Worm (Caenorhabditis elegans) whole organism, L3 larva: ENCODE results near the gene psf-1.

ENCODE experiments used
- R02D3.7 ChIP-seq: fragments of 150-350 bp; optimal IDR thresholded peaks from 2 replicates; lab custom pipeline; 2014; ENCODE audit warnings: missing biosample characterization, missing genetic modification characterization
- ZK546.5 ChIP-seq: sonication (generic microtip); optimal IDR thresholded peaks from 2 replicates; lab custom pipeline; 2017; ENCODE audit warnings: missing biosample characterization, missing genetic modification characterization
- aly-2 ChIP-seq: fragments of 150-350 bp; optimal IDR thresholded peaks from 2 replicates; lab custom pipeline; 2014; ENCODE audit warnings: missing biosample characterization, missing genetic modification characterization
- ama-1 ChIP-seq: fragments of 150-350 bp; optimal IDR thresholded peaks from 2 replicates; lab custom pipeline; 2018
- ceh-16 ChIP-seq: sonication (generic microtip); optimal IDR thresholded peaks from 2 replicates; lab custom pipeline; 2017; ENCODE audit warnings: missing biosample characterization, missing genetic modification characterization
- ceh-28 ChIP-seq: fragments of 150-350 bp; optimal IDR thresholded peaks from 2 replicates; lab custom pipeline; 2014; ENCODE audit warnings: missing biosample characterization, missing genetic modification reagents, missing genetic modification characterization
- ceh-82 ChIP-seq: fragments of 150-350 bp; optimal IDR thresholded peaks from 2 replicates; lab custom pipeline; 2014; ENCODE audit warnings: missing biosample characterization, missing genetic modification characterization
- ceh-9 ChIP-seq: sonication (generic microtip); optimal IDR thresholded peaks from 2 replicates; lab custom pipeline; 2018; ENCODE audit warnings: missing biosample characterization, missing genetic modification characterization
- daf-12 ChIP-seq: fragments of 150-350 bp; optimal IDR thresholded peaks from 2 replicates; lab custom pipeline; 2014; ENCODE audit warnings: missing biosample characterization, missing genetic modification reagents, missing genetic modification characterization
- egl-27 ChIP-seq: sonication (generic microtip); optimal IDR thresholded peaks from 4 replicates; lab custom pipeline; 2017; ENCODE audit warnings: missing biosample characterization, missing genetic modification reagents, missing genetic modification characterization
- egl-5 ChIP-seq: fragments of 150-350 bp; optimal IDR thresholded peaks from 2 replicates; lab custom pipeline; 2017; ENCODE audit warnings: missing biosample characterization, missing genetic modification reagents, missing genetic modification characterization, inconsistent platforms
- elt-1 ChIP-seq: fragments of 150-350 bp; optimal IDR thresholded peaks from 2 replicates; lab custom pipeline; 2014; ENCODE audit warnings: missing biosample characterization, missing genetic modification characterization
- elt-2 ChIP-seq: sonication (generic microtip); optimal IDR thresholded peaks from 2 replicates; lab custom pipeline; 2016; ENCODE audit warnings: missing genetic modification reagents, mild to moderate bottlenecking, missing genetic modification characterization, missing compliant biosample characterization
- elt-3 ChIP-seq, 3 experiments: fragments of 150-350 bp in 1 of 3; sonication (generic microtip) in 2 of 3; optimal IDR thresholded peaks; 2 replicates in 2 of 3; 4 replicates in 1 of 3; lab custom pipeline; 2014 to 2017; ENCODE audit warnings: missing biosample characterization in 3 of 3, missing genetic modification characterization in 3 of 3
- eor-1 ChIP-seq, 2 experiments: fragments of 150-350 bp; optimal IDR thresholded peaks; 2 replicates each; lab custom pipeline; 2014 to 2018; ENCODE audit warnings: missing biosample characterization in 2 of 2, missing genetic modification characterization in 2 of 2
- fkh-10 ChIP-seq: sonication (generic microtip); optimal IDR thresholded peaks from 2 replicates; lab custom pipeline; 2017; ENCODE audit warnings: missing biosample characterization, missing genetic modification reagents, missing genetic modification characterization
- fkh-2 ChIP-seq: fragments of 150-350 bp; optimal IDR thresholded peaks from 2 replicates; lab custom pipeline; 2014; ENCODE audit warnings: missing biosample characterization, missing genetic modification reagents, missing genetic modification characterization
- fos-1 ChIP-seq: fragments of 150-350 bp; optimal IDR thresholded peaks from 2 replicates; lab custom pipeline; 2014; ENCODE audit warnings: missing biosample characterization, missing genetic modification characterization
- hmg-11 ChIP-seq: sonication (generic microtip); optimal IDR thresholded peaks from 2 replicates; lab custom pipeline; 2016; ENCODE audit warnings: missing genetic modification characterization, missing compliant biosample characterization
- jun-1 ChIP-seq: fragments of 150-350 bp; optimal IDR thresholded peaks from 2 replicates; lab custom pipeline; 2014; ENCODE audit warnings: missing biosample characterization, missing genetic modification reagents, missing genetic modification characterization
- lin-15B ChIP-seq: fragments of 150-350 bp; optimal IDR thresholded peaks from 2 replicates; lab custom pipeline; 2014; ENCODE audit warnings: missing biosample characterization, missing genetic modification characterization
- lin-39 ChIP-seq: fragments of 150-350 bp; optimal IDR thresholded peaks from 2 replicates; lab custom pipeline; 2018; ENCODE audit warnings: missing biosample characterization, missing genetic modification reagents, missing genetic modification characterization
- lsy-12 ChIP-seq: sonication (generic microtip); optimal IDR thresholded peaks from 2 replicates; lab custom pipeline; 2016; ENCODE audit warnings: mild to moderate bottlenecking, missing genetic modification characterization, missing compliant biosample characterization
- mdl-1 ChIP-seq: fragments of 150-350 bp; optimal IDR thresholded peaks from 2 replicates; lab custom pipeline; 2014; ENCODE audit warnings: missing biosample characterization, missing genetic modification characterization
- mml-1 ChIP-seq: fragments of 150-350 bp; sonication (generic microtip); optimal IDR thresholded peaks from 3 replicates; lab custom pipeline; 2014; ENCODE audit warnings: missing biosample characterization, missing genetic modification characterization
- nfya-1 ChIP-seq: sonication (generic microtip); optimal IDR thresholded peaks from 2 replicates; lab custom pipeline; 2017; ENCODE audit warnings: missing genetic modification characterization, mild to moderate bottlenecking, missing compliant biosample characterization, antibody characterized with exemption, moderate library complexity; ENCODE audit not compliant: insufficient read depth
- nhr-11 ChIP-seq: fragments of 150-350 bp; optimal IDR thresholded peaks from 2 replicates; lab custom pipeline; 2014; ENCODE audit warnings: missing biosample characterization, missing genetic modification characterization
- nhr-12 ChIP-seq: fragments of 150-350 bp; optimal IDR thresholded peaks from 2 replicates; lab custom pipeline; 2014; ENCODE audit warnings: missing biosample characterization, missing genetic modification characterization
- nhr-23 ChIP-seq: fragments of 150-350 bp; optimal IDR thresholded peaks from 2 replicates; lab custom pipeline; 2014; ENCODE audit warnings: missing biosample characterization, missing genetic modification reagents, missing genetic modification characterization
- nhr-237 ChIP-seq: fragments of 150-350 bp; optimal IDR thresholded peaks from 2 replicates; lab custom pipeline; 2014; ENCODE audit warnings: missing biosample characterization, missing genetic modification characterization
- nhr-25 ChIP-seq: sonication (generic microtip); optimal IDR thresholded peaks from 2 replicates; lab custom pipeline; 2017; ENCODE audit warnings: missing biosample characterization, missing genetic modification characterization
- nhr-28 ChIP-seq: fragments of 150-350 bp; optimal IDR thresholded peaks from 2 replicates; lab custom pipeline; 2014; ENCODE audit warnings: missing biosample characterization, missing genetic modification characterization
- nhr-43 ChIP-seq: sonication (generic microtip); optimal IDR thresholded peaks from 2 replicates; lab custom pipeline; 2016; ENCODE audit warnings: mild to moderate bottlenecking, missing genetic modification characterization, missing compliant biosample characterization; ENCODE audit not compliant: poor library complexity, severe bottlenecking
- nhr-67 ChIP-seq: fragments of 150-350 bp; optimal IDR thresholded peaks from 2 replicates; lab custom pipeline; 2014; ENCODE audit warnings: missing biosample characterization, missing genetic modification characterization
- nhr-76 ChIP-seq: fragments of 150-350 bp; sonication (generic microtip); optimal IDR thresholded peaks from 5 replicates; lab custom pipeline; 2014; ENCODE audit warnings: missing biosample characterization, missing genetic modification characterization
- nhr-77 ChIP-seq: fragments of 150-350 bp; optimal IDR thresholded peaks from 2 replicates; lab custom pipeline; 2014; ENCODE audit warnings: missing biosample characterization, missing genetic modification characterization
- pha-4 ChIP-seq: fragments of 150-350 bp; optimal IDR thresholded peaks from 2 replicates; lab custom pipeline; 2014; ENCODE audit warnings: missing biosample characterization, missing genetic modification reagents, missing genetic modification characterization
- pqm-1 ChIP-seq: fragments of 150-350 bp; optimal IDR thresholded peaks from 2 replicates; lab custom pipeline; 2017; ENCODE audit warnings: missing biosample characterization, missing genetic modification characterization, inconsistent platforms
- sea-2 ChIP-seq: fragments of 150-350 bp; sonication (generic microtip); optimal IDR thresholded peaks from 4 replicates; lab custom pipeline; 2014; ENCODE audit warnings: missing biosample characterization, missing genetic modification reagents, missing genetic modification characterization
- skn-1 ChIP-seq: fragments of 150-350 bp; optimal IDR thresholded peaks from 2 replicates; lab custom pipeline; 2014; ENCODE audit warnings: missing biosample characterization, missing genetic modification characterization
- snpc-4 ChIP-seq: fragments of 150-350 bp; optimal IDR thresholded peaks from 2 replicates; lab custom pipeline; 2014; ENCODE audit warnings: missing biosample characterization, missing genetic modification characterization
- tbx-2 ChIP-seq: sonication (generic microtip); optimal IDR thresholded peaks from 2 replicates; lab custom pipeline; 2016; ENCODE audit warnings: mild to moderate bottlenecking, missing genetic modification characterization, missing compliant biosample characterization
- unc-39 ChIP-seq: sonication (generic microtip); optimal IDR thresholded peaks from 4 replicates; lab custom pipeline; 2017; ENCODE audit warnings: missing biosample characterization, missing genetic modification characterization
- unc-62 ChIP-seq: fragments of 150-350 bp; sonication (generic microtip); optimal IDR thresholded peaks from 4 replicates; lab custom pipeline; 2014; ENCODE audit warnings: missing biosample characterization, missing genetic modification reagents, missing genetic modification characterization
- zag-1 ChIP-seq: fragments of 150-350 bp; optimal IDR thresholded peaks from 2 replicates; lab custom pipeline; 2014; ENCODE audit warnings: missing biosample characterization, missing genetic modification characterization
- ztf-11 ChIP-seq: fragments of 150-350 bp; optimal IDR thresholded peaks from 2 replicates; lab custom pipeline; 2014; ENCODE audit warnings: missing biosample characterization, missing genetic modification characterization
- ztf-4 ChIP-seq: fragments of 150-350 bp; optimal IDR thresholded peaks from 2 replicates; lab custom pipeline; 2014; ENCODE audit warnings: missing biosample characterization, missing genetic modification characterization

Gene psf-1

DNA sequence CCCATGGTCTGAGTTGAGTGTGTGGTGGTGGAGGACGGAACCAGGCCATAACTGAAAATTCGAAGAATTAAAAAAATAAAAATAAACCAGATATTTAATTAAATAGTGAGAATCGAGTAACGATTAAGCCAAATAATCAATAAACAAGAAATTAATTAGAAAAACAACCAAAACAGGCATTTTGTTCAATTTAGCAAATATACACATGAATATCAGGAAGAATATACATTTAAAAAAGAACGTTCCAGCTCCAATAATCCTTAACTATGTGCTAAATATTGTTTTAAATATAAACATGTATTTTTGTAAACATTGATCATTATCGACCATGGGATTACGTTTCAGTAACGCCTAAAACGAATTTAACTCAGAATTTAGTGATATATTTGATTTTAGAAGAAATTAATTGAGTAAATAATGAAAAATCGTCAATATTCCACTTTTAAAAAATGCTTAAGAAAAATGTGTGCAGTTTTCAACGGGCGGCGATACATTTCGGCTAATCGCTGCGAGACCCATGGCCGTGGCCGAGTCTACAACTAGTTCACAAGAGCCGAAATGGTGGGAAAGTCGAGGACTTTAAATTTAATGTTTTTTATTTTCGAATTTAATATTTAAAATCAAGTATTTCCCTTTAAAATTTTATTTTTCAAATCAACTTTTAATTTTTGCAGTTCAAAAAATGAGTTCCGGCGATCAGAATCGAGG is at the start of gene psf-1, which contains the start of gene R53.4:
Gene psf-1, plus strand, starts transcription at position 675 of the 708 bp plus-strand sequence.
Gene R53.4, minus strand, starts transcription at position 51 of the 708 bp plus-strand sequence.
- TF ChIP-seq nhr-76 (tag; lab: Kevin White, UChicago), result no peak
- TF ChIP-seq nhr-237, result no peak
- TF ChIP-seq nhr-77 (tag; lab: Kevin White, UChicago), result no peak
- no peak for TF ChIP-seq unc-39 (tag; lab: Kevin White, UChicago)
- TF ChIP-seq sea-2 (GFP tag; lab: Kevin White, UChicago), result no peak
- no peak for TF ChIP-seq eor-1 (tag; optimal IDR thresholded peaks at IDR 0.05; lab: Kevin White, UChicago)
- TF ChIP-seq elt-1 (tag; lab: Kevin White, UChicago), result no peak
- TF ChIP-seq nhr-11 (tag; lab: Kevin White, UChicago), result no peak
- TF ChIP-seq elt-2 (tag; lab: Kevin White, UChicago), result peak; percentile 30
- TF ChIP-seq aly-2 (tag; lab: Kevin White, UChicago), result no peak
- peak; percentile 85 for TF ChIP-seq pha-4
- no peak for TF ChIP-seq ZK546.5 (tag; lab: Kevin White, UChicago)
- peak; percentile 49 for TF ChIP-seq pqm-1 (tag; lab: Kevin White, UChicago)
- no peak for TF ChIP-seq ztf-4 (tag; lab: Kevin White, UChicago)
- TF ChIP-seq nhr-23 (tag; lab: Kevin White, UChicago), result peak; percentile 84
- no peak for TF ChIP-seq ceh-82 (tag; lab: Kevin White, UChicago)
- TF ChIP-seq jun-1 (tag; lab: Kevin White, UChicago), result peak; percentile 26
- peak; percentile 2 for TF ChIP-seq R02D3.7 (tag; lab: Kevin White, UChicago)
- TF ChIP-seq nhr-67 (tag; lab: Kevin White, UChicago), result no peak
- TF ChIP-seq fkh-2 (tag; lab: Kevin White, UChicago), result no peak
- TF ChIP-seq egl-5 (tag; lab: Kevin White, UChicago), result no peak
- TF ChIP-seq ceh-28 (tag; lab: Kevin White, UChicago), result no peak
- peak; percentile 7 for TF ChIP-seq snpc-4
- TF ChIP-seq ztf-11, result no peak
- TF ChIP-seq nfya-1 (tag; lab: Kevin White, UChicago), result peak; percentile 86
- TF ChIP-seq fos-1, result no peak
- TF ChIP-seq tbx-2 (tag; lab: Kevin White, UChicago), result no peak
- peak; percentile 49 for TF ChIP-seq nhr-25
- TF ChIP-seq egl-27, result no peak
- no peak for TF ChIP-seq ceh-16
- TF ChIP-seq lin-39, result peak; percentile 56
- no peak for TF ChIP-seq skn-1
- no peak for TF ChIP-seq ceh-9 (tag; lab: Kevin White, UChicago)
- no peak for TF ChIP-seq unc-62 (GFP tag; lab: Kevin White, UChicago)
- no peak for TF ChIP-seq zag-1 (tag; lab: Kevin White, UChicago)
- no peak for TF ChIP-seq elt-3 (tag; optimal IDR thresholded peaks at IDR 0.05; lab: Kevin White, UChicago)
- no peak for TF ChIP-seq mml-1 (tag; lab: Kevin White, UChicago)
- peak; percentile 56 for TF ChIP-seq nhr-43 (tag; lab: Kevin White, UChicago)
- TF ChIP-seq mdl-1 (tag; lab: Kevin White, UChicago), result no peak
- TF ChIP-seq ama-1 (lab: Kevin White, UChicago), result no peak
- TF ChIP-seq fkh-10 (GFP tag; lab: Kevin White, UChicago), result no peak
- no peak for TF ChIP-seq daf-12 (tag; lab: Kevin White, UChicago)
- TF ChIP-seq hmg-11 (tag; lab: Kevin White, UChicago), result peak; percentile 57
- no peak for TF ChIP-seq nhr-12
- no peak for TF ChIP-seq lsy-12 (tag; lab: Kevin White, UChicago)
- TF ChIP-seq lin-15B (tag; lab: Kevin White, UChicago), result peak; percentile 90
- TF ChIP-seq nhr-28 (tag; lab: Kevin White, UChicago), result no peak
